Worm (Caenorhabditis elegans) whole organism, young adult: ENCODE results near the gene slc-36.5.

Experiments used
- C17E4.6 ChIP-seq: fragments of 200-800 bp; sonication (Bioruptor generic); IDR thresholded peaks from 2 replicates; pipeline ENCODE4 v1.3.6; 2022; ENCODE audit warnings: missing genetic modification reagents, missing genetic modification characterization, missing compliant biosample characterization
- F33H1.4 ChIP-seq: fragments of 200-800 bp; sonication (Bioruptor generic); IDR thresholded peaks from 2 replicates; pipeline ENCODE4 v1.3.6; 2022; ENCODE audit warnings: missing genetic modification reagents, missing genetic modification characterization, missing compliant biosample characterization
- F52B5.7 ChIP-seq: sonication (generic microtip); optimal IDR thresholded peaks from 2 replicates; lab custom pipeline; 2016; ENCODE audit warnings: mild to moderate bottlenecking, missing genetic modification characterization, missing compliant biosample characterization
- K11D2.4 ChIP-seq: fragments of 200-800 bp; sonication (Bioruptor generic); IDR thresholded peaks from 2 replicates; pipeline ENCODE4 v1.3.6; 2022; ENCODE audit warnings: missing genetic modification reagents, missing genetic modification characterization, missing compliant biosample characterization
- K12H6.12 ChIP-seq: fragments of 200-800 bp; sonication (Bioruptor generic); optimal IDR thresholded peaks from 2 replicates; lab custom pipeline; 2018; ENCODE audit warnings: mild to moderate bottlenecking, missing genetic modification characterization, missing compliant biosample characterization
- Y95B8A.8 ChIP-seq: fragments of 200-800 bp; sonication (Bioruptor generic); IDR thresholded peaks from 2 replicates; pipeline ENCODE4 v1.3.6; 2022; ENCODE audit warnings: missing genetic modification reagents, missing genetic modification characterization, missing compliant biosample characterization
- ZK185.1 ChIP-seq: sonication (generic microtip); optimal IDR thresholded peaks from 2 replicates; lab custom pipeline; 2016; ENCODE audit warnings: mild to moderate bottlenecking, missing genetic modification characterization, missing compliant biosample characterization; ENCODE audit not compliant: poor library complexity, severe bottlenecking
- attf-5 ChIP-seq: fragments of 200-800 bp; sonication (Bioruptor generic); optimal IDR thresholded peaks from 2 replicates; lab custom pipeline; 2018; ENCODE audit warnings: mild to moderate bottlenecking, missing genetic modification characterization, missing compliant biosample characterization
- ccch-3 ChIP-seq: fragments of 200-800 bp; sonication (Bioruptor generic); optimal IDR thresholded peaks from 2 replicates; lab custom pipeline; 2018; ENCODE audit warnings: mild to moderate bottlenecking, missing genetic modification characterization, missing compliant biosample characterization
- cebp-1 ChIP-seq, 2 experiments: fragments of 200-800 bp in 1 of 2; sonication (Bioruptor generic) in 1 of 2; sonication (generic microtip) in 1 of 2; IDR thresholded peaks in 1 of 2; optimal IDR thresholded peaks in 1 of 2; 2 replicates each; pipeline versions ENCODE4 v1.3.6 to Lab custom; 2017 to 2022; ENCODE audit warnings: missing compliant biosample characterization in 2 of 2, missing genetic modification characterization in 2 of 2, mild to moderate bottlenecking in 1 of 2, missing genetic modification reagents in 1 of 2, moderate library complexity in 1 of 2
- ceh-79 ChIP-seq: sonication (generic microtip); optimal IDR thresholded peaks from 2 replicates; lab custom pipeline; 2017; ENCODE audit warnings: mild to moderate bottlenecking, missing genetic modification characterization, missing compliant biosample characterization
- dox-1 ChIP-seq: fragments of 200-800 bp; sonication (Bioruptor generic); IDR thresholded peaks from 2 replicates; pipeline ENCODE4 v1.3.6; 2022; ENCODE audit warnings: missing genetic modification reagents, missing genetic modification characterization, missing compliant biosample characterization
- hmg-1.2 ChIP-seq: fragments of 200-800 bp; sonication (Bioruptor generic); IDR thresholded peaks from 2 replicates; pipeline ENCODE4 v1.3.6; 2022; ENCODE audit warnings: missing genetic modification reagents, missing genetic modification characterization, missing compliant biosample characterization
- lag-1 ChIP-seq: fragments of 200-800 bp; sonication (Bioruptor generic); IDR thresholded peaks from 2 replicates; pipeline ENCODE4 v1.3.6; 2022; ENCODE audit warnings: missing genetic modification reagents, missing genetic modification characterization, missing compliant biosample characterization
- lsl-1 ChIP-seq: fragments of 200-800 bp; sonication (Bioruptor generic); optimal IDR thresholded peaks from 2 replicates; lab custom pipeline; 2018; ENCODE audit warnings: mild to moderate bottlenecking, missing genetic modification characterization, moderate library complexity, missing compliant biosample characterization
- madf-3 ChIP-seq: fragments of 200-800 bp; sonication (Bioruptor generic); IDR thresholded peaks from 2 replicates; pipeline ENCODE4 v1.3.6; 2022; ENCODE audit warnings: missing genetic modification reagents, missing genetic modification characterization, missing compliant biosample characterization
- nhr-179 ChIP-seq: sonication (generic microtip); optimal IDR thresholded peaks from 2 replicates; lab custom pipeline; 2016; ENCODE audit warnings: mild to moderate bottlenecking, missing genetic modification characterization, missing compliant biosample characterization
- nhr-80 ChIP-seq: sonication (generic microtip); optimal IDR thresholded peaks from 2 replicates; lab custom pipeline; 2016; ENCODE audit warnings: missing genetic modification characterization, missing compliant biosample characterization
- snpc-1.1 ChIP-seq: sonication (generic microtip); optimal IDR thresholded peaks from 2 replicates; lab custom pipeline; 2017; ENCODE audit warnings: missing genetic modification characterization, mild to moderate bottlenecking, missing compliant biosample characterization, antibody characterized with exemption, moderate library complexity, missing genotype, missing genetic modification reagents; ENCODE audit not compliant: insufficient read depth
- snpc-4 ChIP-seq, 5 experiments: fragments of 150-350 bp in 1 of 5; sonication (generic microtip) in 4 of 5; optimal IDR thresholded peaks; 2 replicates each; lab custom pipeline; 2014 to 2018; ENCODE audit warnings: missing genetic modification characterization in 5 of 5, missing biosample characterization in 3 of 5, antibody characterized with exemption in 2 of 5, mild to moderate bottlenecking in 2 of 5, missing compliant biosample characterization in 2 of 5, missing genotype in 2 of 5, moderate library complexity in 2 of 5, missing genetic modification reagents in 1 of 5
- somi-1 ChIP-seq: fragments of 200-800 bp; sonication (Bioruptor generic); optimal IDR thresholded peaks from 2 replicates; lab custom pipeline; 2018; ENCODE audit warnings: mild to moderate bottlenecking, missing genetic modification characterization, missing compliant biosample characterization
- unc-62 ChIP-seq: fragments of 150-350 bp; optimal IDR thresholded peaks from 2 replicates; lab custom pipeline; 2014; ENCODE audit warnings: missing biosample characterization, missing genetic modification reagents, missing genetic modification characterization
- zfh-2 ChIP-seq: fragments of 200-800 bp; sonication (Bioruptor generic); conservative IDR thresholded peaks from 2 replicates; pipeline ENCODE4 v1.3.6; 2022; ENCODE audit warnings: missing genetic modification reagents, missing genetic modification characterization, missing compliant biosample characterization
- ztf-26 ChIP-seq: sonication (generic microtip); optimal IDR thresholded peaks from 2 replicates; lab custom pipeline; 2017; ENCODE audit warnings: missing genetic modification characterization, missing compliant biosample characterization

Gene slc-36.5

DNA sequence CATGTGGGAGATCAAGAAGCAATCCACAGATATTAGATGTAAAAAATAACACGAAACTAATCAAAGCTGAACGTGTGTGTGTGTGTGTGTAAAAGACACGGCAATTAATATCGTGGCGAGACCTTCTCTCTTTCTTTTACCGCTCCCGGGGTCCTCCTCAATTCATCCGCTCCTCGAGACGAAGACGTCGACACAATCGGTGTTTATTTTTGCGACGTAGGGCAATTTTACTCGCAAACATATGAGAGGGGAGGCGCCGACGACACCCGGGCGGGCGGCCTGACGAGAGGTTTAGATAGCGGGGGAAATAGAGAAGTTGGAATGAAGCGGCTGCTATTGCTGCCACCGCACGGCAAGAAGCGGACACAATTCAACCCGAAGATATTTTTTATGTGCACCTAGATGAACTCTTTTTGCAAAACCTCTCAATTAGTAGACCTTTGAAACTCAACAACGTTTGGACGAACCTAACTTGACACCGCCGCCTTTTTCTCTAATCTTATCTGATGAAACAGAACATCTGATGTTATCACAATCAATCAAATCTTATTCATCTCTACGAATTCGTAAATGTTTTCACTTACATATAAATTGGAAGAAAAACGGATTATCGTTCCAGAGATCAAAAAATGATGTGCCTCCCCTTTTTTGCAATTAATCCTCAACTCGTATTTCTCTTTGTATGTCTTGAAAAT, 44.0 kb downstream of the slc-36.5 start:
- TF ChIP-seq F52B5.7 (tag; lab: Kevin White, UChicago) = no peak
- TF ChIP-seq nhr-80 (tag; lab: Kevin White, UChicago) = no peak
- TF ChIP-seq ztf-26 (tag; lab: Kevin White, UChicago) = no peak
- TF ChIP-seq lsl-1 (GFP tag; lab: Kevin White, UChicago) = no peak
- no peak for TF ChIP-seq attf-5
- no peak for TF ChIP-seq somi-1 (GFP tag; lab: Kevin White, UChicago)
- TF ChIP-seq zfh-2 (GFP tag; lab: Robert Waterston, UW) = peak; percentile 50; the same call in 1 of the 2 replicates
- no peak for TF ChIP-seq F33H1.4 (GFP tag; lab: Robert Waterston, UW)

DNA sequence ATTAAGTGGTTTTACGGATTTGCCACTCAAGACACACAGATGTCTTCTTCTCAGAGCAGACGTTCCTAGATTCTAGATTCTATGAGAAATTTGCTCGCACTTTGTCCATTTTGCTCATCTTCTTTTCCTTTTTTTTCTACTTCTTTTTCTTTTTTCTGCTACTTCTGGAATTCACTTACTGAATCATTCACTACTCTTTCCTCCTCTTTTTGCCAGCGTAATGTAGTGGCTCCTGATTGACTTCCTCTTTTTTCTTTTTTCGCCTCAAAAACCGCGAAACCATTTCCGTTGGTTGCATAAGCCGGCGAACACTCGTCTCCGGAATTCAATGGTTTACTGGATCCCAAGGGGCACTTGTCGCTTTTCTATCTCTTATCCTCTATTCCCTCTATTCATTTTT, 44.6 kb downstream of the slc-36.5 start:
- TF ChIP-seq ceh-79 (tag; lab: Kevin White, UChicago) = no peak

DNA sequence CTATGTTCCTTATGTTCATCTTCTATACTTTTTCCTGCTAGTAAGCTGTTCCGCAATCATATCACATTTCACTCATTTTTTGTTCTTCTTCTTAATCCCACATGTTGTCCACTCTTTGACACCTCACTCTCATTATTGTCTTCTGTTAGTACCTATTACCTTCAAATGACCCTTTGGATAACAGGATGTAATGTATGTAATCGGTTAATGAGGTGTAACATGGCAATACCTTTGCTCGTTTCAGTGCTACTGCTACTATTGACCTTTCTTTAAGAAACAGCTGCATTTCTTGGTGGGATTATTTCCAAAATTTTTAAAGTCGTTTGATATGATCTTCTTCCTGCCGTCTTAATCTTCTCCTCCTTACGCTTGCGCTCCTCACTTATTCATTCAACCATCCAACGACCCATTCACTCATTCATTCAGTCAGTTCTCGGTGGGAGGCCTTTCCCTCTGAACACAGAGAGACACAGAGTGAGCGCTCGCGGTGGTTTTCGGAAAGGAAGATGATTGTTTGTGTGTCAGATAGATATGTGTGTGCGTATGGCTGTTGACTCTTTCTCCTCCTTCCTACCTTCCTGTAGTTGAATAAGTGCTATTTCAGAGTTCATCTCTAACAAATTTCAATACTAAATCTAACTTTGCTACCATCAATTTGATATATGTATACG, 45.2 kb downstream of the slc-36.5 start:
- no peak for TF ChIP-seq C17E4.6 (GFP tag; lab: Robert Waterston, UW)

DNA sequence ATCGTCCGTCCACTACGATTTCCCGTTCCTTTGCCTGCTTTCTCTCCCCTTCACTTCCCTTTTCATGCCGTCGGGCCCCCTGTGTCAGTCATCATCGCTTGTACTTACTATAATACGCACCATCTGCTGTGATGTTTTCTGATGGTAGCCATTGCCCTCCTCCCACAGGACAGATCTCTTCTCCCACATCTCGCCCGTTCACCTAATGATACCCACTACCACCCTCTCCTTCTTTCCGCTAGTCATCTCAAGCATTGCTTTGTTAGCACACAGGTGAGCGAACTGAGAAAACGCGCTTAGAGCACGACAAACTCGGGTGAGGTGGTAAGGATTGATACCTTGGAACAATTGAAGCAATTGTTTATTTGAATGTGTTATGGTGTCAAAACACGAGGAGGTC, 45.9 kb downstream of the slc-36.5 start:
- TF ChIP-seq ccch-3 (GFP tag; lab: Kevin White, UChicago) (no peak), madf-3 (GFP tag; lab: Robert Waterston, UW) (0 out of 2 replicates have a peak, but pooled peaks have one; percentile 10), K12H6.12 (tag; lab: Kevin White, UChicago) (no peak)
- TF ChIP-seq, all 124 proteins: peak for 1

DNA sequence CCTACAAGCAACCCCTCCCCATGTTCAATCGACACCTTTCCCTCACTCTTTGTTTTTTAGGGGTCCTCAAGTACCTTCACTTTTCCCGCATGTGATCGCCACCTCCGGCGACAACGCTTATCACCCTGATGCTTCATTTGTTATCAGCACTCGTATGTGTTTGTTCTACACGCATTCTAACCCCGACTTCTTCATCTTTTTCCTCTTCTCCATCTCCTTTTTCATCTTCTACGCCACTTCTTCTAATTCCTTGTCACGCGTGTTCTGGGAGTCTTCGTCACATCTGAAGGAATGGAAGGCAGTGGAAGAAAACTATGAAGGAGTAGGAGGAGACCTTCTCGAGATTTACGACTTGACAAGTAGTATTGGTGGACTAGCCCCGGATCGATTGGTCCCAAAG, 46.8 kb downstream of the slc-36.5 start:
- TF ChIP-seq dox-1 (0 out of 2 replicates have a peak, but pooled peaks have one; percentile 18), nhr-179 (no peak)

DNA sequence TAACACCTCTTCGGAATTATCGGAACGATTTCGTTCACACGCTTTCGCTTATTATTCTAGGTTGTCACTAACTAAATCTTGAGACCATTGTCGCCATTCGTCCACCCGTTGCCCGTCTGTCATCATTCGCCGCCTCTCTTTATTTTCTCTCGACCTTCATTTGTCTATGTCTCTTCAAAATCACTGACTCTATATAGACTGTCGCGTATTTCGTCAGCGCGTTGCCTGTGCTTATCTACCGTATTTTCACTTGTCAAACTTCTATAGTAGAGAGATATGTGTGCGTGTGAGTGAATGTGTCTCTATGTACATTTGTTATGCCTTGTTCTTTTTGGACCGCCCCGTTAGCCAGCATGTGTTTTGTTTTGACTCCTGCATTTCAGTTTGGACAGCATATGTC, 47.7 kb downstream of the slc-36.5 start:
- TF ChIP-seq F52B5.7 (tag; lab: Kevin White, UChicago) (no peak), hmg-1.2 (peak; percentile 49; the same call in 1 of the 2 replicates), K11D2.4 (no peak), unc-62 (peak; percentile 79), cebp-1 (GFP tag; IDR thresholded peaks at IDR 0.05; lab: Robert Waterston, UW) (no peak), cebp-1 (tag; optimal IDR thresholded peaks at IDR 0.05; lab: Kevin White, UChicago) (peak; percentile 62), dox-1 (0 out of 2 replicates have a peak, but pooled peaks have one; percentile 22), F33H1.4 (GFP tag; lab: Robert Waterston, UW) (no peak), nhr-80 (tag; lab: Kevin White, UChicago) (peak; percentile 74), Y95B8A.8 (GFP tag; lab: Robert Waterston, UW) (no peak), snpc-1.1 (tag; lab: Kevin White, UChicago) (no peak), lag-1 (GFP tag; lab: Robert Waterston, UW) (no peak), snpc-4 (GFP tag; optimal IDR thresholded peaks at IDR 0.05; lab: Kevin White, UChicago) (no peak), snpc-4 (tag; optimal IDR thresholded peaks at IDR 0.05; lab: Kevin White, UChicago) (peak in 1 of 4 experiments; percentile 2), C17E4.6 (GFP tag; lab: Robert Waterston, UW) (no peak), ZK185.1 (tag; lab: Kevin White, UChicago) (no peak)
